Worm (Caenorhabditis elegans): ENCODE results near the gene R05D3.9.

The R05D3.9 gene

DNA sequence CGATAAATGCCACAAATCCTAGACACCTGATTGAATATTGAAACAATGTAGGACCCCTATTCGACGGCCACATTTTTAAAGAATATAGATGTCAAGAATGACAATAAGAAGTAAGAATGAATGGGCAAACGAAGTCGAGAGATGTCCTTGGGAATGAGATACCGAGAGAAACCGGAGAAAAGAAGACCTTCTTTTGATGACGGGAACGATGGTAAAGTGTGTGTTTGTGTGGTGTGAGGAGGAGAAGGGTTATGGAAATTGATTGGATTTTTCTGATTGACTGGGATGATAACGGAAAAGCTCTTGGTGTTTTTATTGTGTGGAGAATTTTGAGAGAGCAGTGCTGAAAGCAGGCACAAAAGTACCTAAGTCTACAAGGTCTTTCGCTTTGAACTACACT is at the start of gene R05D3.9:
Gene R05D3.9, minus strand, starts transcription at position 101 of the 400 bp plus-strand sequence.
- TF ChIP-seq nhr-25 (tag; optimal IDR thresholded peaks at IDR 0.05) (peak; percentile 15), nhr-11 (tag; optimal IDR thresholded peaks at IDR 0.05) (no peak)

DNA sequence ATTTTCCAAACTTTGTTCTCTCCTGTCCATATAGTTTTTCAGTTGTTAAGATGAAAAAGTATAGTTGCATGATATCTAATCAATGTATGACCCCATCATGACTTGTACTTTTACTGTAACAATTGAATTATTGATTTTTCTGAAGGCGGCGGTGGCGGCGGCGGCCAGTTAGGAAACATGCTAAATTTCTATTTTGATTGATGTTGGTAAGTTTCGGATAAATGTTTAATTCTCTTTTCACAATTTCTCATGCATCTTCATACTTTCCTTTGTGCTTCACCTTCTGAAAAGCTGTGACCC is 49.4 kb upstream of the R05D3.9 start, which contains the start of gene sor-1:
Gene sor-1, plus strand, starts transcription at position 201 of the 300 bp plus-strand sequence.
- TF ChIP-seq ama-1 (optimal IDR thresholded peaks at IDR 0.05), result peak; percentile 12
- no peak for TF ChIP-seq nhr-12 (tag; optimal IDR thresholded peaks at IDR 0.05)

DNA sequence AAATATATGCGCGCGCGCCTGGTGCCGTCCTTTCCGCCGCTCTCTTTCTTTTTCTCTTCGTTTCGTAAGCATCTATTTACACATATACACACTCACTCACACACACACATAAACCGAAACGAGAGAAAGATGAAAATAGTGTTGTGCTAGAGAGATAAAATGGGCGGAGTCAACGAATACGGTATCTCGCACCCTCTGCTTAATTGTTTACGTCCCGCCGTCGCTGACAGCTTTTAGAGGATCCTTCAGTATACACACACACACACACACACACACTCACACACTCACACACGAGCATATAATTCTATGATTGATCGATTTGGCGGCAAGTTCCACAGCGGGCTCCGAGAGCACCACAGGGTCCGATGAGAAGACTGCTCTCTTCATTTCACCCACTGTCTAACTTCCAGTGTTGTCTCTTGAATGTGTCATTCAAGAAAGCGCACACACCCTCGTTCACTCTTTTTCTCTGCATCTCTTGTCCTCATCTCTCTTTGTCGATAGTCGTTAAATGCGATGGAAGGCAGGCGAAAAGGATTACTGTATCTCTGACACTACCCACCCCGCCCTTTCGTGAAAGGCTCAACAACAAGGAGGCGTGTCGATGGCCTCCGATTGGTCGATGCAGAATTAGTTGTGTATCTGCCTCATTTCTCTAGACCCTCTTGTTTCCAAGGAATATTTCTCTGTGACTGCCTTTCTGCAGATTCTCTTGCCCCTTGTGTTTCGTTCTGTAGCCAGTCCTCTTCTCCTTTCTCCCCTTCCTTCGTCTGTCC is 48.9 kb upstream of the R05D3.9 start:
- TF ChIP-seq ZK546.5 (tag; optimal IDR thresholded peaks at IDR 0.05) (peak; percentile 5), unc-62 (GFP tag; optimal IDR thresholded peaks at IDR 0.05) (peak; percentile 94), fos-1 (tag; optimal IDR thresholded peaks at IDR 0.05) (no peak), elt-2 (tag; optimal IDR thresholded peaks at IDR 0.05) (peak; percentile 77), ceh-82 (tag; optimal IDR thresholded peaks at IDR 0.05) (peak; percentile 89), nhr-43 (tag; optimal IDR thresholded peaks at IDR 0.05; ENCODE audit: poor library complexity, severe bottlenecking) (peak; percentile 43), ztf-4 (tag; optimal IDR thresholded peaks at IDR 0.05) (no peak), nhr-25 (tag; optimal IDR thresholded peaks at IDR 0.05) (peak; percentile 91), mml-1 (tag; optimal IDR thresholded peaks at IDR 0.05) (no peak), ztf-11 (tag; optimal IDR thresholded peaks at IDR 0.05) (peak; percentile 24), nfya-1 (tag; optimal IDR thresholded peaks at IDR 0.05; ENCODE audit: insufficient read depth) (peak; percentile 100), nhr-12 (tag; optimal IDR thresholded peaks at IDR 0.05) (no peak), elt-1 (tag; optimal IDR thresholded peaks at IDR 0.05) (peak; percentile 53), R02D3.7 (tag; optimal IDR thresholded peaks at IDR 0.05) (peak; percentile 86), eor-1 (tag; optimal IDR thresholded peaks at IDR 0.05) (no peak), tbx-2 (tag; optimal IDR thresholded peaks at IDR 0.05) (peak; percentile 76), nhr-11 (tag; optimal IDR thresholded peaks at IDR 0.05) (peak; percentile 67), mdl-1 (tag; optimal IDR thresholded peaks at IDR 0.05) (peak; percentile 74), skn-1 (tag; optimal IDR thresholded peaks at IDR 0.05) (peak; percentile 32), sea-2 (GFP tag; optimal IDR thresholded peaks at IDR 0.05) (peak; percentile 35), nhr-76 (tag; optimal IDR thresholded peaks at IDR 0.05) (no peak), ceh-9 (tag; optimal IDR thresholded peaks at IDR 0.05) (no peak), unc-39 (tag; optimal IDR thresholded peaks at IDR 0.05) (peak; percentile 30), lin-39 (tag; optimal IDR thresholded peaks at IDR 0.05) (peak; percentile 91), nhr-28 (tag; optimal IDR thresholded peaks at IDR 0.05) (no peak), snpc-4 (tag; optimal IDR thresholded peaks at IDR 0.05) (peak; percentile 79), pha-4 (tag; optimal IDR thresholded peaks at IDR 0.05) (peak; percentile 86), daf-12 (tag; optimal IDR thresholded peaks at IDR 0.05) (no peak), nhr-23 (tag; optimal IDR thresholded peaks at IDR 0.05) (peak; percentile 89), fkh-10 (GFP tag; optimal IDR thresholded peaks at IDR 0.05) (peak; percentile 58), egl-27 (tag; optimal IDR thresholded peaks at IDR 0.05) (no peak), pqm-1 (tag; optimal IDR thresholded peaks at IDR 0.05) (peak; percentile 79), ceh-28 (tag; optimal IDR thresholded peaks at IDR 0.05) (peak; percentile 97), nhr-67 (tag; optimal IDR thresholded peaks at IDR 0.05) (no peak), elt-3 (tag; optimal IDR thresholded peaks at IDR 0.05) (no peak), lin-15B (tag; optimal IDR thresholded peaks at IDR 0.05) (peak; percentile 94), nhr-77 (tag; optimal IDR thresholded peaks at IDR 0.05) (no peak), egl-5 (tag; optimal IDR thresholded peaks at IDR 0.05) (peak; percentile 93), ceh-16 (tag; optimal IDR thresholded peaks at IDR 0.05) (no peak), zag-1 (tag; optimal IDR thresholded peaks at IDR 0.05) (peak; percentile 82), fkh-2 (tag; optimal IDR thresholded peaks at IDR 0.05) (peak; percentile 85), hmg-11 (tag; optimal IDR thresholded peaks at IDR 0.05) (peak; percentile 76), ama-1 (optimal IDR thresholded peaks at IDR 0.05) (no peak), aly-2 (tag; optimal IDR thresholded peaks at IDR 0.05) (no peak), nhr-237 (tag; optimal IDR thresholded peaks at IDR 0.05) (no peak), lsy-12 (tag; optimal IDR thresholded peaks at IDR 0.05) (peak; percentile 95), jun-1 (tag; optimal IDR thresholded peaks at IDR 0.05) (peak; percentile 67)
